Worm (Caenorhabditis elegans) whole organism, L4 larva: ENCODE results near the gene K06H7.8.

ENCODE experiments used
- F10B5.3 ChIP-seq: sonication (generic microtip); optimal IDR thresholded peaks from 2 replicates; lab custom pipeline; 2016; ENCODE audit warnings: mild to moderate bottlenecking, missing genetic modification characterization, missing compliant biosample characterization
- aha-1 ChIP-seq: fragments of 150-350 bp; peaks from one replicate; lab custom pipeline; 2014; ENCODE audit warnings: missing biosample characterization, missing genetic modification characterization
- ceh-20 ChIP-seq: fragments of 200-800 bp; sonication (Bioruptor generic); IDR thresholded peaks from 2 replicates; pipeline ENCODE4 v1.3.6; 2022; ENCODE audit warnings: missing genetic modification reagents, missing genetic modification characterization, missing compliant biosample characterization
- ceh-28 ChIP-seq: fragments of 150-350 bp; optimal IDR thresholded peaks from 2 replicates; lab custom pipeline; 2014; ENCODE audit warnings: missing biosample characterization, missing genetic modification reagents, missing genetic modification characterization
- ceh-32 ChIP-seq: sonication (generic microtip); optimal IDR thresholded peaks from 2 replicates; lab custom pipeline; 2016; ENCODE audit warnings: mild to moderate bottlenecking, missing genetic modification characterization, missing compliant biosample characterization; ENCODE audit not compliant: poor library complexity
- ceh-62 ChIP-seq: sonication (generic microtip); optimal IDR thresholded peaks from 2 replicates; lab custom pipeline; 2017; ENCODE audit warnings: missing biosample characterization, missing genetic modification characterization
- daf-12 ChIP-seq: fragments of 150-350 bp; optimal IDR thresholded peaks from 2 replicates; lab custom pipeline; 2014; ENCODE audit warnings: missing biosample characterization, missing genetic modification reagents, missing genetic modification characterization
- daf-16 ChIP-seq, 3 experiments: sonication (generic microtip); optimal IDR thresholded peaks; 2 replicates each; lab custom pipeline; 2016 to 2017; ENCODE audit warnings: missing genetic modification characterization in 3 of 3, missing genetic modification reagents in 3 of 3, mild to moderate bottlenecking in 2 of 3, missing compliant biosample characterization in 2 of 3, missing biosample characterization in 1 of 3, moderate library complexity in 1 of 3
- daf-8 ChIP-seq: fragments of 200-800 bp; sonication (Bioruptor generic); IDR thresholded peaks from 2 replicates; pipeline ENCODE4 v1.3.6; 2022; ENCODE audit warnings: missing genetic modification characterization, missing compliant biosample characterization
- dmd-6 ChIP-seq: fragments of 200-800 bp; sonication (Bioruptor generic); IDR thresholded peaks from 2 replicates; pipeline ENCODE4 v1.3.6; 2022; ENCODE audit warnings: missing genetic modification reagents, missing genetic modification characterization, missing compliant biosample characterization
- duxl-1 ChIP-seq: sonication (generic microtip); optimal IDR thresholded peaks from 2 replicates; lab custom pipeline; 2016; ENCODE audit warnings: mild to moderate bottlenecking, missing genetic modification characterization, moderate library complexity, missing compliant biosample characterization; ENCODE audit not compliant: poor library complexity
- dve-1 ChIP-seq: sonication (generic microtip); optimal IDR thresholded peaks from 2 replicates; lab custom pipeline; 2017; ENCODE audit warnings: antibody characterized with exemption, mild to moderate bottlenecking, missing genetic modification characterization, missing compliant biosample characterization; ENCODE audit not compliant: insufficient read depth
- egl-43 ChIP-seq: fragments of 200-800 bp; sonication (Bioruptor generic); IDR thresholded peaks from 2 replicates; pipeline ENCODE4 v1.3.6; 2022; ENCODE audit warnings: missing genetic modification reagents, missing genetic modification characterization, missing compliant biosample characterization
- fkh-10 ChIP-seq: fragments of 150-350 bp; optimal IDR thresholded peaks from 2 replicates; lab custom pipeline; 2014; ENCODE audit warnings: missing biosample characterization, missing genetic modification reagents, missing genetic modification characterization
- fos-1 ChIP-seq: fragments of 150-350 bp; optimal IDR thresholded peaks from 2 replicates; lab custom pipeline; 2014; ENCODE audit warnings: missing biosample characterization, missing genetic modification characterization
- gei-8 ChIP-seq: fragments of 200-800 bp; sonication (Bioruptor generic); optimal IDR thresholded peaks from 2 replicates; lab custom pipeline; 2018; ENCODE audit warnings: mild to moderate bottlenecking, missing genetic modification characterization, missing compliant biosample characterization
- hif-1 ChIP-seq, 2 experiments: sonication (generic microtip); optimal IDR thresholded peaks; 2 replicates each; lab custom pipeline; 2016 to 2017; ENCODE audit warnings: missing compliant biosample characterization in 2 of 2, missing genetic modification characterization in 2 of 2, missing genetic modification reagents in 2 of 2, missing genotype in 2 of 2, mild to moderate bottlenecking in 1 of 2
- hlh-11 ChIP-seq: fragments of 200-800 bp; sonication (Bioruptor generic); optimal IDR thresholded peaks from 2 replicates; lab custom pipeline; 2018; ENCODE audit warnings: mild to moderate bottlenecking, missing genetic modification characterization, missing compliant biosample characterization
- hlh-30 ChIP-seq: sonication (generic microtip); optimal IDR thresholded peaks from 2 replicates; lab custom pipeline; 2017; ENCODE audit warnings: antibody characterized with exemption, mild to moderate bottlenecking, missing genetic modification characterization, missing compliant biosample characterization; ENCODE audit not compliant: insufficient read depth
- hmg-1.1 ChIP-seq: fragments of 200-800 bp; sonication (Bioruptor generic); IDR thresholded peaks from 2 replicates; pipeline ENCODE4 v1.3.6; 2022; ENCODE audit warnings: missing genetic modification reagents, missing genetic modification characterization, missing compliant biosample characterization
- lin-13 ChIP-seq: fragments of 150-350 bp; optimal IDR thresholded peaks from 2 replicates; lab custom pipeline; 2014; ENCODE audit warnings: missing biosample characterization, missing genetic modification reagents, missing genetic modification characterization
- lin-39 ChIP-seq: fragments of 150-350 bp; optimal IDR thresholded peaks from 2 replicates; lab custom pipeline; 2014; ENCODE audit warnings: missing biosample characterization, missing genetic modification reagents, missing genetic modification characterization
- lsy-2 ChIP-seq, 2 experiments: fragments of 150-350 bp in 1 of 2; sonication (generic microtip) in 1 of 2; optimal IDR thresholded peaks; 2 replicates each; lab custom pipeline; 2014 to 2017; ENCODE audit warnings: missing biosample characterization in 2 of 2, missing genetic modification characterization in 2 of 2
- mdl-1 ChIP-seq, 2 experiments: fragments of 150-350 bp in 1 of 2; sonication (generic microtip) in 1 of 2; optimal IDR thresholded peaks; 2 replicates each; lab custom pipeline; 2014 to 2017; ENCODE audit warnings: missing biosample characterization in 2 of 2, missing genetic modification characterization in 2 of 2
- mep-1 ChIP-seq: fragments of 150-350 bp; sonication (generic microtip); optimal IDR thresholded peaks from 3 replicates; lab custom pipeline; 2014; ENCODE audit warnings: missing biosample characterization, missing genetic modification characterization
- mes-2 ChIP-seq: sonication (generic microtip); optimal IDR thresholded peaks from 2 replicates; lab custom pipeline; 2016; ENCODE audit warnings: missing genotype, mild to moderate bottlenecking, missing genetic modification characterization, missing compliant biosample characterization; ENCODE audit not compliant: poor library complexity, severe bottlenecking
- mxl-3 ChIP-seq: fragments of 200-800 bp; sonication (Bioruptor generic); optimal IDR thresholded peaks from 2 replicates; lab custom pipeline; 2018; ENCODE audit warnings: mild to moderate bottlenecking, missing genetic modification characterization, missing compliant biosample characterization
- nhr-11 ChIP-seq: fragments of 150-350 bp; optimal IDR thresholded peaks from 2 replicates; lab custom pipeline; 2014; ENCODE audit warnings: missing biosample characterization, missing genetic modification characterization
- nhr-25 ChIP-seq: sonication (generic microtip); optimal IDR thresholded peaks from 2 replicates; lab custom pipeline; 2017; ENCODE audit warnings: missing genetic modification characterization, mild to moderate bottlenecking, missing compliant biosample characterization, antibody characterized with exemption, moderate library complexity, borderline replicate concordance; ENCODE audit not compliant: insufficient read depth
- nhr-28 ChIP-seq: fragments of 150-350 bp; optimal IDR thresholded peaks from 2 replicates; lab custom pipeline; 2014; ENCODE audit warnings: missing biosample characterization, missing genetic modification characterization
- nhr-48 ChIP-seq: sonication (generic microtip); optimal IDR thresholded peaks from 2 replicates; lab custom pipeline; 2016; ENCODE audit warnings: mild to moderate bottlenecking, missing genetic modification characterization, missing compliant biosample characterization
- nhr-6 ChIP-seq: fragments of 150-350 bp; optimal IDR thresholded peaks from 2 replicates; lab custom pipeline; 2014; ENCODE audit warnings: missing biosample characterization, missing genetic modification characterization
- nhr-77 ChIP-seq: fragments of 150-350 bp; optimal IDR thresholded peaks from 2 replicates; lab custom pipeline; 2014; ENCODE audit warnings: missing biosample characterization, missing genetic modification characterization
- pha-4 ChIP-seq, 2 experiments: fragments of 150-350 bp in 1 of 2; fragments of 200-800 bp in 1 of 2; sonication (Bioruptor generic) in 1 of 2; IDR thresholded peaks in 1 of 2; optimal IDR thresholded peaks in 1 of 2; 2 replicates each; pipeline versions ENCODE4 v1.3.6 to Lab custom; 2014 to 2022; ENCODE audit warnings: missing genetic modification characterization in 2 of 2, missing genetic modification reagents in 2 of 2, missing biosample characterization in 1 of 2, missing compliant biosample characterization in 1 of 2
- pqm-1 ChIP-seq: sonication (generic microtip); optimal IDR thresholded peaks from 2 replicates; lab custom pipeline; 2017; ENCODE audit warnings: missing biosample characterization, missing genetic modification characterization
- rbr-2 ChIP-seq: sonication (generic microtip); optimal IDR thresholded peaks from 2 replicates; lab custom pipeline; 2016; ENCODE audit warnings: missing genotype, missing genetic modification characterization, missing compliant biosample characterization
- skn-1 ChIP-seq: fragments of 150-350 bp; optimal IDR thresholded peaks from 2 replicates; lab custom pipeline; 2014; ENCODE audit warnings: missing biosample characterization, missing genetic modification characterization
- unc-62 ChIP-seq, 3 experiments: fragments of 150-350 bp in 1 of 3; sonication (generic microtip); optimal IDR thresholded peaks in 2 of 3; peaks in 1 of 3; 1 replicate in 1 of 3; 2 replicates in 2 of 3; lab custom pipeline; 2014 to 2017; ENCODE audit warnings: missing biosample characterization in 3 of 3, missing genetic modification characterization in 3 of 3, missing genetic modification reagents in 3 of 3, missing genotype in 1 of 3
- zfp-3 ChIP-seq: fragments of 200-800 bp; sonication (Bioruptor generic); conservative IDR thresholded peaks from 2 replicates; pipeline ENCODE4 v1.3.6; 2022; ENCODE audit warnings: missing genetic modification reagents, missing genetic modification characterization, missing compliant biosample characterization
- zip-11 ChIP-seq: fragments of 200-800 bp; sonication (Bioruptor generic); IDR thresholded peaks from 2 replicates; pipeline ENCODE4 v1.3.6; 2022; ENCODE audit warnings: missing genetic modification characterization, missing compliant biosample characterization

The K06H7.8 gene

ce11 chrIII:8125234-8125633 is 27.2 kb upstream of the K06H7.8 start (continued):
- TF ChIP-seq ceh-28 (tag; lab: Kevin White, UChicago), result no peak
- TF ChIP-seq nhr-6 (tag; lab: Kevin White, UChicago), result peak; percentile 22
- TF ChIP-seq, all 104 proteins: peak for 22

- peak; percentile 30 for TF ChIP-seq nhr-11
- TF ChIP-seq lin-13 (GFP tag; lab: Kevin White, UChicago), result peak; percentile 8
- no peak for TF ChIP-seq ceh-62 (tag; lab: Kevin White, UChicago)
- peak in 1 of 2 experiments; percentile 52 for TF ChIP-seq unc-62 (GFP tag; optimal IDR thresholded peaks at IDR 0.05 in 1 of 2; lab: Kevin White, UChicago)
- no peak for TF ChIP-seq unc-62 (tag; optimal IDR thresholded peaks at IDR 0.05; lab: Kevin White, UChicago)
- TF ChIP-seq aha-1 (tag; lab: Kevin White, UChicago), result peak; percentile 86
- TF ChIP-seq mes-2, result peak; percentile 69
- TF ChIP-seq nhr-25, result peak; percentile 36
- TF ChIP-seq pqm-1, result peak; percentile 26
- TF ChIP-seq fos-1 (tag; lab: Kevin White, UChicago), result no peak
- no peak for TF ChIP-seq lin-39 (tag; lab: Kevin White, UChicago)
- TF ChIP-seq hmg-1.1 (GFP tag; lab: Robert Waterston, UW), result peak; percentile 53
- peak; percentile 76 for TF ChIP-seq hlh-11 (tag; lab: Kevin White, UChicago)
- TF ChIP-seq ceh-32 (tag; lab: Kevin White, UChicago), result no peak
- peak; percentile 15 for TF ChIP-seq nhr-48 (tag; lab: Kevin White, UChicago)
- peak; percentile 40 for TF ChIP-seq nhr-6 (tag; lab: Kevin White, UChicago)
- peak; percentile 58 for TF ChIP-seq gei-8 (GFP tag; lab: Kevin White, UChicago)
- peak; percentile 38 to 89 for TF ChIP-seq mdl-1 (tag; optimal IDR thresholded peaks at IDR 0.05; lab: Kevin White, UChicago)
- TF ChIP-seq pha-4 (GFP tag; IDR thresholded peaks at IDR 0.05; lab: Robert Waterston, UW), result no peak
- no peak for TF ChIP-seq pha-4 (tag; optimal IDR thresholded peaks at IDR 0.05; lab: Kevin White, UChicago)
- no peak for TF ChIP-seq F10B5.3 (tag; lab: Kevin White, UChicago)
- no peak for TF ChIP-seq daf-16 (GFP tag; optimal IDR thresholded peaks at IDR 0.05; lab: Kevin White, UChicago)
- peak; percentile 49 for TF ChIP-seq daf-16 (tag; optimal IDR thresholded peaks at IDR 0.05; lab: Kevin White, UChicago)
- TF ChIP-seq egl-43 (GFP tag; lab: Robert Waterston, UW), result no peak
- TF ChIP-seq zfp-3, result no peak
- TF ChIP-seq zip-11 (GFP tag; lab: Robert Waterston, UW), result no peak
- TF ChIP-seq nhr-28 (tag; lab: Kevin White, UChicago), result peak; percentile 76
- TF ChIP-seq hif-1 (tag; optimal IDR thresholded peaks at IDR 0.05; lab: Kevin White, UChicago), result peak in 1 of 2 experiments; percentile 9
- peak; percentile 44 for TF ChIP-seq fkh-10 (GFP tag; lab: Kevin White, UChicago)
- peak; percentile 85 for TF ChIP-seq dve-1 (tag; lab: Kevin White, UChicago)
- TF ChIP-seq skn-1, result no peak
- TF ChIP-seq daf-12 (tag; lab: Kevin White, UChicago), result no peak
- peak; percentile 42 for TF ChIP-seq nhr-77 (tag; lab: Kevin White, UChicago)
- peak; percentile 70 for TF ChIP-seq hlh-30 (tag; lab: Kevin White, UChicago)
- peak; percentile 87 for TF ChIP-seq mep-1 (tag; lab: Kevin White, UChicago)
- TF ChIP-seq mxl-3 (GFP tag; lab: Kevin White, UChicago), result peak; percentile 63
- TF ChIP-seq daf-8 (GFP tag; lab: Robert Waterston, UW), result no peak
- TF ChIP-seq duxl-1 (tag; lab: Kevin White, UChicago), result no peak
- TF ChIP-seq rbr-2 (tag; lab: Kevin White, UChicago), result peak; percentile 37
- no peak for TF ChIP-seq ceh-20 (GFP tag; lab: Robert Waterston, UW)
- peak; percentile 64 to 91 for TF ChIP-seq lsy-2 (tag; optimal IDR thresholded peaks at IDR 0.05; lab: Kevin White, UChicago)
- TF ChIP-seq dmd-6 (GFP tag; lab: Robert Waterston, UW), result peak; percentile 49
Measured at ce11 chrIII:8124323-8124722, 26.3 kb upstream of the K06H7.8 start.
